Worm (Caenorhabditis elegans) whole organism, midembryonic: Measurements from ENCODE around the gene C30G4.2.

Source experiments
- ref-1 ChIP-seq: fragments of 200-800 bp; sonication (Bioruptor generic); conservative IDR thresholded peaks from 2 replicates; pipeline ENCODE4 v1.3.6; 2022; ENCODE audit warnings: missing genetic modification reagents, missing genetic modification characterization, missing compliant biosample characterization
- ztf-23 ChIP-seq: fragments of 200-800 bp; sonication (Bioruptor generic); IDR thresholded peaks from 2 replicates; pipeline ENCODE4 v1.3.6; 2022; ENCODE audit warnings: missing genetic modification reagents, missing genetic modification characterization, missing compliant biosample characterization

DNA sequence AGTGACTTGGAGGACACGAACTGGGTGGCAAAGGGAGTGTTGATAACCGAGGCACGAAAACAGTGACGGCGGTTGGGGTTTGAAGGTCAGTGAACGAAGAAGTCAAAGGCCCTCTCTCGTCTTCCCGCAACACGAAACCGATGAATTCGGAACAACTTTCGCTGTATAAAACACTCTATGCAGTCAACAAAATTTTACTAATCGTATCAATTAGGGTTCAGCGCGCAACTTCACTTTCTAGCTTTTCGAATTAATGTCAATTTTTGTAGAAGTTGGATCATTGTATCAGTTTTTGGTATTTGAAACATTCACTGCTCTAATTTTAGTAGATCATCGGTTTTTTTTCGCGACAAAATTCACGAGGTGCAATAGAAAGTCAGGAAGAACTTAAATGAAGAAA, 6.8 kb downstream of the C30G4.2 start:
- TF ChIP-seq ztf-23 (no peak), ref-1 (GFP tag; lab: Robert Waterston, UW) (no peak)
